Worm (Caenorhabditis elegans) whole organism, young adult: ENCODE results near the gene ZK1127.3.

Experiments
- B0336.3 ChIP-seq: fragments of 200-800 bp; sonication (Bioruptor generic); IDR thresholded peaks from 2 replicates; pipeline ENCODE4 v1.3.6; 2022; ENCODE audit warnings: missing genetic modification characterization, missing compliant biosample characterization
- D2030.7 ChIP-seq: fragments of 200-800 bp; sonication (Bioruptor generic); IDR thresholded peaks from 2 replicates; pipeline ENCODE4 v1.3.6; 2022; ENCODE audit warnings: missing genetic modification reagents, missing genetic modification characterization, missing compliant biosample characterization
- F33H1.4 ChIP-seq: fragments of 200-800 bp; sonication (Bioruptor generic); IDR thresholded peaks from 2 replicates; pipeline ENCODE4 v1.3.6; 2022; ENCODE audit warnings: missing genetic modification reagents, missing genetic modification characterization, missing compliant biosample characterization
- attf-5 ChIP-seq: fragments of 200-800 bp; sonication (Bioruptor generic); optimal IDR thresholded peaks from 2 replicates; lab custom pipeline; 2018; ENCODE audit warnings: mild to moderate bottlenecking, missing genetic modification characterization, missing compliant biosample characterization
- cebp-1 ChIP-seq, 2 experiments: fragments of 200-800 bp in 1 of 2; sonication (Bioruptor generic) in 1 of 2; sonication (generic microtip) in 1 of 2; IDR thresholded peaks in 1 of 2; optimal IDR thresholded peaks in 1 of 2; 2 replicates each; pipeline versions ENCODE4 v1.3.6 to Lab custom; 2017 to 2022; ENCODE audit warnings: missing compliant biosample characterization in 2 of 2, missing genetic modification characterization in 2 of 2, mild to moderate bottlenecking in 1 of 2, missing genetic modification reagents in 1 of 2, moderate library complexity in 1 of 2
- ceh-40 ChIP-seq: fragments of 200-800 bp; sonication (Bioruptor generic); IDR thresholded peaks from 2 replicates; pipeline ENCODE4 v1.3.6; 2022; ENCODE audit warnings: missing genetic modification characterization, missing compliant biosample characterization
- ceh-58 ChIP-seq: fragments of 200-800 bp; sonication (Bioruptor generic); IDR thresholded peaks from 2 replicates; pipeline ENCODE4 v1.3.6; 2022; ENCODE audit warnings: missing genetic modification characterization, missing compliant biosample characterization
- chd-7 ChIP-seq: sonication (generic microtip); optimal IDR thresholded peaks from 2 replicates; lab custom pipeline; 2016; ENCODE audit warnings: mild to moderate bottlenecking, missing genetic modification characterization, moderate library complexity, missing compliant biosample characterization
- dox-1 ChIP-seq: fragments of 200-800 bp; sonication (Bioruptor generic); IDR thresholded peaks from 2 replicates; pipeline ENCODE4 v1.3.6; 2022; ENCODE audit warnings: missing genetic modification reagents, missing genetic modification characterization, missing compliant biosample characterization
- dpl-1 ChIP-seq: fragments of 150-350 bp; optimal IDR thresholded peaks from 2 replicates; lab custom pipeline; 2014; ENCODE audit warnings: missing biosample characterization, missing genetic modification reagents, missing genetic modification characterization
- efl-1 ChIP-seq: fragments of 150-350 bp; optimal IDR thresholded peaks from 2 replicates; lab custom pipeline; 2014; ENCODE audit warnings: missing biosample characterization, missing genetic modification reagents, missing genetic modification characterization
- hmg-1.2 ChIP-seq: fragments of 200-800 bp; sonication (Bioruptor generic); IDR thresholded peaks from 2 replicates; pipeline ENCODE4 v1.3.6; 2022; ENCODE audit warnings: missing genetic modification reagents, missing genetic modification characterization, missing compliant biosample characterization
- hrde-1 ChIP-seq: sonication (generic microtip); optimal IDR thresholded peaks from 2 replicates; lab custom pipeline; 2016; ENCODE audit warnings: missing genetic modification characterization, mild to moderate bottlenecking, missing compliant biosample characterization, moderate library complexity, missing genotype, missing genetic modification reagents, borderline replicate concordance
- let-607 ChIP-seq, 2 experiments: fragments of 200-800 bp in 1 of 2; sonication (Bioruptor generic) in 1 of 2; sonication (generic microtip) in 1 of 2; optimal IDR thresholded peaks; 2 replicates each; lab custom pipeline; 2016 to 2018; ENCODE audit warnings: mild to moderate bottlenecking in 2 of 2, missing compliant biosample characterization in 2 of 2, missing genetic modification characterization in 2 of 2, moderate library complexity in 2 of 2, missing genotype in 1 of 2
- lin-40 ChIP-seq: sonication (generic microtip); optimal IDR thresholded peaks from 2 replicates; lab custom pipeline; 2016; ENCODE audit warnings: missing genetic modification characterization, mild to moderate bottlenecking, missing compliant biosample characterization, missing genotype, missing genetic modification reagents
- lsl-1 ChIP-seq: fragments of 200-800 bp; sonication (Bioruptor generic); optimal IDR thresholded peaks from 2 replicates; lab custom pipeline; 2018; ENCODE audit warnings: mild to moderate bottlenecking, missing genetic modification characterization, moderate library complexity, missing compliant biosample characterization
- madf-3 ChIP-seq: fragments of 200-800 bp; sonication (Bioruptor generic); IDR thresholded peaks from 2 replicates; pipeline ENCODE4 v1.3.6; 2022; ENCODE audit warnings: missing genetic modification reagents, missing genetic modification characterization, missing compliant biosample characterization
- madf-6 ChIP-seq: fragments of 200-800 bp; sonication (Bioruptor generic); IDR thresholded peaks from 2 replicates; pipeline ENCODE4 v1.3.6; 2022; ENCODE audit warnings: missing genetic modification reagents, missing genetic modification characterization, missing compliant biosample characterization
- madf-8 ChIP-seq: fragments of 200-800 bp; sonication (Bioruptor generic); conservative IDR thresholded peaks from 2 replicates; pipeline ENCODE4 v1.3.6; 2022; ENCODE audit warnings: missing genetic modification reagents, missing genetic modification characterization, missing compliant biosample characterization
- mcd-1 ChIP-seq: fragments of 200-800 bp; sonication (Bioruptor generic); IDR thresholded peaks from 2 replicates; pipeline ENCODE4 v1.3.6; 2022; ENCODE audit warnings: missing genetic modification reagents, missing genetic modification characterization, missing compliant biosample characterization
- mel-28 ChIP-seq: sonication (generic microtip); optimal IDR thresholded peaks from 2 replicates; lab custom pipeline; 2016; ENCODE audit warnings: borderline replicate concordance, mild to moderate bottlenecking, missing genetic modification characterization, missing compliant biosample characterization
- nhr-80 ChIP-seq: sonication (generic microtip); optimal IDR thresholded peaks from 2 replicates; lab custom pipeline; 2016; ENCODE audit warnings: missing genetic modification characterization, missing compliant biosample characterization
- snpc-1.3 ChIP-seq: sonication (generic microtip); optimal IDR thresholded peaks from 2 replicates; lab custom pipeline; 2017; ENCODE audit warnings: missing genetic modification characterization, mild to moderate bottlenecking, missing compliant biosample characterization, antibody characterized with exemption, moderate library complexity, missing genotype, missing genetic modification reagents; ENCODE audit not compliant: insufficient read depth
- snpc-4 ChIP-seq, 5 experiments: fragments of 150-350 bp in 1 of 5; sonication (generic microtip) in 4 of 5; optimal IDR thresholded peaks; 2 replicates each; lab custom pipeline; 2014 to 2018; ENCODE audit warnings: missing genetic modification characterization in 5 of 5, missing biosample characterization in 3 of 5, antibody characterized with exemption in 2 of 5, mild to moderate bottlenecking in 2 of 5, missing compliant biosample characterization in 2 of 5, missing genotype in 2 of 5, moderate library complexity in 2 of 5, missing genetic modification reagents in 1 of 5
- unc-130 ChIP-seq: sonication (generic microtip); optimal IDR thresholded peaks from 2 replicates; lab custom pipeline; 2016; ENCODE audit warnings: missing genetic modification reagents, missing genetic modification characterization, missing compliant biosample characterization
- xnd-1 ChIP-seq: sonication (generic microtip); optimal IDR thresholded peaks from 2 replicates; lab custom pipeline; 2016; ENCODE audit warnings: missing genotype, missing genetic modification reagents, missing genetic modification characterization, missing compliant biosample characterization
- ztf-18 ChIP-seq: sonication (generic microtip); optimal IDR thresholded peaks from 2 replicates; lab custom pipeline; 2016; ENCODE audit warnings: missing genotype, mild to moderate bottlenecking, missing genetic modification characterization, missing compliant biosample characterization
- ztf-25 ChIP-seq: fragments of 200-800 bp; sonication (Bioruptor generic); IDR thresholded peaks from 2 replicates; pipeline ENCODE4 v1.3.6; 2022; ENCODE audit warnings: missing genetic modification reagents, missing genetic modification characterization, missing compliant biosample characterization
- ztf-3 ChIP-seq: fragments of 200-800 bp; sonication (Bioruptor generic); optimal IDR thresholded peaks from 2 replicates; lab custom pipeline; 2018; ENCODE audit warnings: mild to moderate bottlenecking, missing genetic modification characterization, missing compliant biosample characterization

The ZK1127.3 gene

DNA sequence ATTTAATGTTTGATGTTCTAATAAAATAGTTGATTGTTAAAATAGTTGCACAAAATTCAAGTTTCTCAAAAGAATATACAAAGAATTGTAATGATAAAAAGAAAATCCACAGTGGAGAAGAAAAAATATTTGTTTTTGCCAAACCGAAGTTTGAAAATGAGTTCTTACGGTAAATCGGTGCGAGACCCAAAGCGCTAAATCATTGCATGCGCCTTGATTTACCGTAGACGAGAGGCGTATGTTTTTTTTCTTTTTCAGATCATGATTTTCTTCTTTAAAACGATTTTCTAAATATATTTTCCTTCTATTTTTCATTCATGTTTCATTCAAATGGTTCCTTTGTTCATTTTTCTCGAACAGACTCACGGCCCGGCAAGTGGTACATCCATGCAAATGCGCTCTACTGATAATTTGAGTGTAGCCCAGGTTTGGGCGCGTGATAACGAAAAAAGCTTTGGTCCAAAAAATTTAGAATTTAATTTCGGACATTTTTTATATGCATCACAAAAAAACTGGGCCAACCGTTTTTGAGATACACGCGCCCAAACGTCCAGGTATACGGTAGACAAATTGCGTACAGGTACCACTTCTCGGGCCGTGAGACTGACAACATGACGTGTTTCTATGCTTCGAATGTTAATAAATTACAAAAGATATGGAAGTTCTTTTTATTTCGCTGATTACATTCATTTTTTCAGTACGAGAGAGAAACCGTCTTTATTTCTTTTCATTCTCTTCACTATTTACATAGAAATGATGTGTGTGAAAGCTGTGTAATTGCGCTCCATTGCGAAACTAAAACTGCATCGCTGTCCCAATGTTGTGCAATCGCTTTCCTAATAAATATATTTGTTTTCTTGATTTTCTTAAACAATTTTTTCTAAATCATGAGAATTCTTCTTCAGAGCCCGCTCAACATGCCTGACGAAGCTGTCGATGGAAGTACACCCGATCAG is 29.9 kb upstream of the ZK1127.3 start, which contains the start of gene znf-598:
znf-598 (plus strand) TSS at position 906 of the 956 bp plus-strand sequence.
- TF ChIP-seq ztf-3 (GFP tag; lab: Kevin White, UChicago) (no peak), let-607 (tag; optimal IDR thresholded peaks at IDR 0.05; lab: Kevin White, UChicago) (peak; percentile 66 to 73), xnd-1 (tag; lab: Kevin White, UChicago) (peak; percentile 77), lin-40 (tag; lab: Kevin White, UChicago) (peak; percentile 12), ztf-18 (tag; lab: Kevin White, UChicago) (peak; percentile 40), B0336.3 (0 out of 2 replicates have a peak, but pooled peaks have one; percentile 22), madf-6 (peak; percentile 82), madf-3 (GFP tag; lab: Robert Waterston, UW) (no peak), mel-28 (tag; lab: Kevin White, UChicago) (no peak), madf-8 (GFP tag; lab: Robert Waterston, UW) (peak; percentile 51; the same call in 1 of the 2 replicates), hmg-1.2 (peak; percentile 35), ztf-25 (GFP tag; lab: Robert Waterston, UW) (no peak), nhr-80 (tag; lab: Kevin White, UChicago) (peak; percentile 84), ceh-58 (GFP tag; lab: Robert Waterston, UW) (no peak), attf-5 (GFP tag; lab: Kevin White, UChicago) (peak; percentile 70), unc-130 (GFP tag; lab: Kevin White, UChicago) (no peak), mcd-1 (peak; percentile 86), snpc-1.3 (tag; lab: Kevin White, UChicago) (peak; percentile 8), snpc-4 (GFP tag; optimal IDR thresholded peaks at IDR 0.05; lab: Kevin White, UChicago) (no peak), snpc-4 (tag; optimal IDR thresholded peaks at IDR 0.05; lab: Kevin White, UChicago) (peak in 1 of 4 experiments; percentile 16), F33H1.4 (GFP tag; lab: Robert Waterston, UW) (peak; percentile 86), dox-1 (GFP tag; lab: Robert Waterston, UW) (0 out of 2 replicates have a peak, but pooled peaks have one; percentile 25), lsl-1 (peak; percentile 85), cebp-1 (GFP tag; IDR thresholded peaks at IDR 0.05; lab: Robert Waterston, UW) (no peak), cebp-1 (tag; optimal IDR thresholded peaks at IDR 0.05; lab: Kevin White, UChicago) (peak; percentile 81), dpl-1 (GFP tag; lab: Kevin White, UChicago) (no peak), D2030.7 (GFP tag; lab: Robert Waterston, UW) (peak; percentile 34; the same call in 1 of the 2 replicates), chd-7 (tag; lab: Kevin White, UChicago) (no peak), efl-1 (peak; percentile 38)

DNA sequence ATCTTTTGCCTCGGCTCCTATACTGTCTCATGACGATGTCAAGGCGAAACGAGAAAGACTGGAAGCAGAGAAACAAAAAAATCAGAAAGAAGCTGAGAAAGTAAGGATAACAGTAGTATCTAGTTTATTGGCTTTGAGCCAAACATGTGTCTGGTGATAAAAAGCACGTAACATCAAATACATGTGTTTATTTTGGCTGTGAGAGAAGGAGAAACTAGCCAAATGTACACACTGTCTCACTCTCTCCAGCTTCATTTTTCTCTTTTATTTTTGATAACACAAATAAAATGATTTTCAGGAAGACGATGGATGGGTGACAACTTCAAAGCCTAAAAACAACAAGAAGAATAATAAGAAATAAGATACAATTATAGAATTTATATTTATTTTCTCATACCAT is 25.6 kb upstream of the ZK1127.3 start:
- no peak for TF ChIP-seq ceh-40 (GFP tag; lab: Robert Waterston, UW)

DNA sequence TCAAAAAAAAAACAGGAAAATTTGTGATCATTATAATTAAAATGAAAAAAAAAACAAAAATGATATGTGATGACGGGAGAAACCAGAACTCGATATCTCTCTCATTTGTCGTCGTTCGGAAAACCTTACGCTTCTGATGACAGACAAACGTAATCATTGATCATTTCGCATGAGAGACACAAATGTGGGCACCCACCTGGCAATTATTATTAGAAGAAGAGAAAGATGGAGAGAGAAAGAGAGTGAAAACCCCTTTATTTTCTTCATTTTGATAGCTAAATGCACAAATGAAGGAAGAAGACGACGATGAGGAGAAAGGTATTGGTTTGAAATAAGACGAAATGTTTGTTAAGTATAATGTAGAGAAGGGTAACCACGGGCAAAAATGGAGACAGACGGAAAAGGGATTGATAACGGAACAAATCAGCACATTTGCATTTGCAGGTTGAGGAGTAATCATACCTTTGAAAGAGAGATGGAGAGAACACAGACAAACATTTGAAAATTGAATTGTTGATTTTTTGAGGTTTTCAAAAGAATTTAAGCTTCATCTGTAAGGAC is 23.9 kb upstream of the ZK1127.3 start:
- TF ChIP-seq nhr-80 (tag; lab: Kevin White, UChicago) (peak; percentile 84), hrde-1 (tag; lab: Kevin White, UChicago) (no peak), let-607 (tag; optimal IDR thresholded peaks at IDR 0.05; lab: Kevin White, UChicago) (peak in 1 of 2 experiments; percentile 20)
- TF ChIP-seq, all 124 proteins: peak for 2
